Fruit fly (Drosophila melanogaster) whole organism, adult: ENCODE measurements around the gene Tip60.

Experiments
- CG11617 ChIP-seq: fragments of 200-800 bp; sonication (Bioruptor generic); optimal IDR thresholded peaks from 2 replicates; lab custom pipeline; 2017; ENCODE audit warnings: mild to moderate bottlenecking, missing biosample characterization, missing genetic modification reagents, missing genetic modification characterization
- CG14711 ChIP-seq: fragments of 200-800 bp; sonication (Bioruptor generic); optimal IDR thresholded peaks from 2 replicates; lab custom pipeline; 2018; ENCODE audit warnings: missing biosample characterization, mild to moderate bottlenecking, missing genetic modification characterization, moderate library complexity
- Hr96 ChIP-seq: fragments of 200-800 bp; sonication (Bioruptor generic); optimal IDR thresholded peaks from 2 replicates; lab custom pipeline; 2016; ENCODE audit warnings: missing biosample characterization, missing genetic modification characterization
- cnc ChIP-seq, 2 experiments: fragments of >200 bp; optimal IDR thresholded peaks; 2 replicates each; lab custom pipeline; 2017
- kay ChIP-seq: fragments of 200-800 bp; sonication (Bioruptor generic); peaks from one replicate; lab custom pipeline; 2016; ENCODE audit warnings: missing biosample characterization, missing genetic modification characterization, borderline replicate concordance
- pad ChIP-seq: fragments of 200-800 bp; sonication (Bioruptor generic); optimal IDR thresholded peaks from 3 replicates; lab custom pipeline; 2017; ENCODE audit warnings: missing biosample characterization, missing genetic modification characterization, mild to moderate bottlenecking, moderate library complexity, missing genetic modification reagents
- toe ChIP-seq: fragments of 200-800 bp; sonication (Bioruptor generic); optimal IDR thresholded peaks from 2 replicates; lab custom pipeline; 2016; ENCODE audit warnings: missing biosample characterization, missing genetic modification characterization

DNA sequence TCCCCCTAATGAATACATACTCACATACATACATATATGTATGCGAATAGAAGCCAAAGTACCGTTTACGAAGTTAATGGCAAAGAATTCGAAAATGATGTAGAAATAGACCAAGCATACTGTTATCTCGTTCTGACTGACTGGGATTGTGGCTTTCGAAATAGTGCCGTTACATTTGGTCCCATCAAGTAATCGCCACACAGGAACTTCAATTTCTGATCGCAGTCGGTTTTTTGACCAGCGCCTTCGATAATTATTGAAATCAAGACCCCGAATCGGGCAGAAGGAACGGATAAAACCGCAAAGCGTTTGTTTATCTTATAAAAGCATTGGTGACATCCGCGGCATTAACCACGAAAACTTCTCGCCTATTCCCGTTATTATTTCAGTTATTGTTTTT lies 2.3 kb upstream of the Tip60 start:
- TF ChIP-seq CG11617 (GFP tag; lab: Kevin White, UChicago) (no peak), cnc (optimal IDR thresholded peaks at IDR 0.05; lab: Kevin White, UChicago) (no peak), toe (no peak), pad (peak; percentile 87), CG14711 (tag; lab: Kevin White, UChicago) (no peak), Hr96 (GFP tag; lab: Kevin White, UChicago) (no peak), kay (GFP tag; lab: Kevin White, UChicago) (no peak)
